Worm (Caenorhabditis elegans): Measurements from ENCODE around the gene tex-2.

DNA sequence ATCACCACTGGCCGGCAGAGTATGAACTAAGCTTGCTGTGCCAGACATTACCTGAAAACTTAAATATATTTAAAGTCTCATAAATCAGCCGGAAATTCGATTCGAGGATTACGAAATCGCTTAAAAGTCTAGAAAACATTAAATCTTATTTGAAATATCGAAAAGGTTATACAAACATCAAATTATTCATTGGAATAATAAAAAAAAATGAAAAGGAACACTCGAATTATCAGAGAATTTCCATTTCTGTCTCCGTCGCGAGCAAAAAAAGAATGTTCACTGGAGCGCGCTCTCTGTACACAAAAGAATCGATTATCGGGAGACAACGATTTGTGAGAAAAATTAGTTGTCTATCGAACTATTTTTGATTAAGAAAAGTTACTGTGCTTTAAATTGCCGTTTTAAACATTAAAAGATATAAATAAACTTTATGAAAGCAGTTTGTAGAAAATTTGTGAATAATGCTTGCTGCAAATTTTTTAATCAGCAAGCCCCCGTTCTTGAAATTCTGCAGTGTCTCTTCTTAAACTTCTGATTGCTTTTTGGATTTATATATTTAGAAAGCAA is 37.2 kb downstream of the tex-2 start, which contains the start of gene fzo-1:
- no peak for TF ChIP-seq snpc-4 (tag; optimal IDR thresholded peaks at IDR 0.05)
- TF ChIP-seq ZK337.2 (GFP tag; IDR thresholded peaks at IDR 0.05), result no peak
- TF ChIP-seq daf-12 (tag; optimal IDR thresholded peaks at IDR 0.05), result no peak
- peak; percentile 25; the same call in 1 of the 2 replicates for TF ChIP-seq pha-4 (GFP tag; IDR thresholded peaks at IDR 0.05)
- TF ChIP-seq pha-4 (tag; optimal IDR thresholded peaks at IDR 0.05), result no peak
- no peak for TF ChIP-seq nhr-102 (tag; optimal IDR thresholded peaks at IDR 0.05)
- TF ChIP-seq ces-1 (GFP tag; optimal IDR thresholded peaks at IDR 0.05), result no peak

Measured in whole organism, L4 larva.